Fruit fly (Drosophila melanogaster) Kc167 (cell line): ENCODE results near the gene comm.

Experiments used
- Myc ChIP-seq: fragments of >200 bp; optimal IDR thresholded peaks from 2 replicates; lab custom pipeline; 2017; ENCODE audit warnings: missing external identifiers
- Sin3A ChIP-seq: fragments of >200 bp; optimal IDR thresholded peaks from 2 replicates; lab custom pipeline; 2018; ENCODE audit warnings: missing external identifiers
- h ChIP-seq: fragments of >200 bp; optimal IDR thresholded peaks from 3 replicates; lab custom pipeline; 2018; ENCODE audit warnings: missing external identifiers
- insv ChIP-seq: fragments of >200 bp; optimal IDR thresholded peaks from 3 replicates; lab custom pipeline; 2018; ENCODE audit warnings: missing external identifiers
- psq ChIP-seq: fragments of >200 bp; optimal IDR thresholded peaks from 2 replicates; lab custom pipeline; 2017; ENCODE audit warnings: missing external identifiers
- ttk ChIP-seq: sonication (Bioruptor generic); optimal IDR thresholded peaks from 2 replicates; lab custom pipeline; 2017; ENCODE audit warnings: missing external identifiers

comm gene

DNA sequence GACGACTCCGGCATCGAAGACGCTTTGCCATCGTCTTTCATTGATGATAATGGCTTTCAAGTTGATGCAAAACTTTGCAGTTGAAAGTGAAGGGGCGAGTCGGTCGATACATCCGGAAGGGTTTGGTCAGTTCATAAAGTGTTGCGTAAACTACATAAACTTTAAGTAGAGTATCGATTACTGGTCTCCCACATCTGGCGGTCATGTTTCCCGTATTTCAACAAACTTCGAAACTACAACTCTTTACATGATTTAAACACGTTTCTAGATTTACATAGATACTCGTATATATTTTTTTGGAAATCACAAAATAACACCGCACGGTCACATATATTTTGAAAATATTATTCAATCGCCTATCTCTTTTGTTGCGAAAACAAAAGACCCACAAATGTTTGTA is 40.4 kb downstream of the comm start, which contains the start of gene CG34452:
TSS of gene CG34452 (minus strand) at position 101 of the 400 bp plus-strand sequence.
- TF ChIP-seq Myc (lab: Kevin White, UChicago), result no peak
- TF ChIP-seq psq (lab: Kevin White, UChicago), result no peak
- TF ChIP-seq h, result no peak
- TF ChIP-seq insv, result no peak
- TF ChIP-seq ttk (lab: Kevin White, UChicago), result no peak
- no peak for TF ChIP-seq Sin3A

DNA sequence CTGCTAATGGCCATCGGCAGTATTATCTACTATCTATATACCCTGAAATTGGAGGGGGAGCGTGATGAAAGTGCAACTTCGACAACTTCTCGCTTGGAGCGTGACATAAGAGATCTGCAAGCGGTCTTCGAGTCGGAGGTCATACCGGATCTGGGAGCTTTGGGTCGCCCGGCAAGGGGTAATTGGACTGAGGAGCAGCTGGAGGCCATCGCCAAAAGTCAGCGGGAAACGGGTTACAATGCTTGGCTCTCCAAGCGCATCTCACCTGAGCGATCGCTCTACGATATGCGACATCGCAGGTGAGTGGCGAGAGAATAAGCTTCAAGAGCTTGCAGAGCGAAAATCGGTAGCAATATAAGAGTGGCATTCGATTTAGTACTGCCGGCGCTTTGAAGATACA is 44.2 kb downstream of the comm start:
- TF ChIP-seq h (no peak), psq (lab: Kevin White, UChicago) (no peak), insv (no peak), ttk (lab: Kevin White, UChicago) (no peak), Sin3A (no peak), Myc (lab: Kevin White, UChicago) (no peak)

DNA sequence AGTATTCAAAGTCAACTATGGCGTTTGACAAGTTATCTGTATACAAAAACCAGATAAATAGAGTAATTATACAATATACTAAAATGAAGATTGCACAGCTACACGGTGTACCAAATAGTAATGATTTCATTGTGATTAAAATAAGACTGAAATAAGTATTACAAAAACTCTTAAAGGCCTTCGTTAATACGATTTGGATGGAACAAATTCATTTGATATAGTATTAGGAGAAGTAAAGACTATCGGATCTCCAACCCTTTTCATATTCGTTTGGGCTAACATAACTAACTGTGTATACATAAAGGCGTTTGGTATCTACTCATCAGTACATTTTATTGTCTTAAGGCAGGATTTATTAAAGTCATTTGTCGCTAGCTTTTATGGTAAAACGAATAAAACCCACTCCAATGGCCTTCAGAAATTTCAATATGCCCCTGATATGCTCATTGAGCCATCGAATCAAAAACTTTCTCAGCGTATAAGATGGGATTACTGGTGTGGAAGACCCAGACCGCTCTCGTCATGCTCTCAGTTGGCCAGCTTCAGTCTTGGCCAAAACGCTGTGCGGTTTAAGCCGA is 44.8 kb downstream of the comm start, which contains the start of the genes CG7579 and Pgant8:
TSS of gene CG7579 (minus strand) at position 101 of the 578 bp plus-strand sequence.
TSS of gene Pgant8 (plus strand) at position 528 of the 578 bp plus-strand sequence.
- TF ChIP-seq Myc (lab: Kevin White, UChicago) (no peak), Sin3A (no peak), insv (no peak), ttk (lab: Kevin White, UChicago) (no peak), h (no peak), psq (lab: Kevin White, UChicago) (no peak)

DNA sequence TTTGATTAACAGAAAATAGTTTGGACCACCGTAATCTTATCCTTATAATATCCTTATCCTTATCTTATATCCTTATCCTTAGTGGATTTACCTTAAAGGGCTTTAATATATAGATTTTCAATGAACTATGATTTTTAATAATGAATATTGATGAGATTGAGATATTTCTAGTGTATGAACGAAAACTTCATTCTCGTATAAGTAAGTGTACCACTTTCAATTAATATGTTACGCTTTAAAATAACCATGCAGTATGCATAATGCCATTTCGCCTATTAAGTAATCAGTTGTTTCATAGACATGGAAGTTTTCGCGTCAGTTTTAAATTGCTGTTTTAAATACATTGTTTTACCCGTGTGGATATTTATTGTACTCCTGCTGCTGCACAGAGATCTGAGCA is 48.8 kb downstream of the comm start, which contains the start of gene CG7304:
TSS of gene CG7304 (plus strand) at position 301 of the 400 bp plus-strand sequence.
- no peak for TF ChIP-seq h
- no peak for TF ChIP-seq Sin3A
- no peak for TF ChIP-seq insv
- no peak for TF ChIP-seq Myc (lab: Kevin White, UChicago)
- no peak for TF ChIP-seq psq (lab: Kevin White, UChicago)
- TF ChIP-seq ttk (lab: Kevin White, UChicago), result no peak

DNA sequence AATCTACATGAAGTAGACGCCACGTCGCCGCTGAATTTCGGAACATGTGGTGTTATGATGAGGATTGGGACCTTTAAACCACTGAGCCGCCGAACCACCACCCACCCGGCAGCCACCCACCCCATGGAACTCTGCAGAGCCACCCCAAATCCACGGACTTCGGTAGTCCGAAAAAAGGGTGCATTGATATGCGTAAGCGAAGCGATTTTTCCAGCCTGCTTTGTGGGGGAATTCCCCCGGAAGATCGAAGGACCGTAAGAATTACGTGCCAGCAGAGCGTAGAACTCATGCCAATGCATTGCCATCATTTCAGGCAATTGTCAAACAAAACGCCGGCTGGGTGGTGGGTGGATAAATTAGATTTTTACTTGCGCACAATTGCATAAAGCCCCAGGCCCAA is 49.9 kb downstream of the comm start:
- no peak for TF ChIP-seq insv
- no peak for TF ChIP-seq ttk (lab: Kevin White, UChicago)
- no peak for TF ChIP-seq Myc (lab: Kevin White, UChicago)
- no peak for TF ChIP-seq Sin3A
- no peak for TF ChIP-seq psq (lab: Kevin White, UChicago)
- no peak for TF ChIP-seq h

DNA sequence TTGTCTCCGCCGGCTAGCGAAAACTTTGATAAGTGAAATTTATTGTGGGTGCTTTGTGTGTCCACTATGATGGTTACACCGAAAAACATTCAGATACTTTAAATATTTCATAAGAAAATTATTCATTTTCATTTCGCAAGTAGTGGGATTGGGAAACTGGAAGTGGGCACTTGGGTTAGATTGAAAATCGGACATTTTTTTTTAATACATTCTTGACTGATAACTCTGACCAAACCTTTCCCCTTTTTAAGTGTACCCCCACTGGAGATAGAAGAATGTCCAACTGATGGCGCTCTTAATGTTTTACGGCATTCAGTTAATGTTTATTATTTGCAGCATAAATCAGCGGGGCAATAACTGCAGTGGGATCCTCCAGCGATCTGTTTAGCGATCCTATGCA is 50.6 kb downstream of the comm start:
- no peak for TF ChIP-seq insv
- no peak for TF ChIP-seq psq (lab: Kevin White, UChicago)
- TF ChIP-seq h, result no peak
- TF ChIP-seq ttk (lab: Kevin White, UChicago), result no peak
- no peak for TF ChIP-seq Sin3A
- TF ChIP-seq Myc (lab: Kevin White, UChicago), result no peak

DNA sequence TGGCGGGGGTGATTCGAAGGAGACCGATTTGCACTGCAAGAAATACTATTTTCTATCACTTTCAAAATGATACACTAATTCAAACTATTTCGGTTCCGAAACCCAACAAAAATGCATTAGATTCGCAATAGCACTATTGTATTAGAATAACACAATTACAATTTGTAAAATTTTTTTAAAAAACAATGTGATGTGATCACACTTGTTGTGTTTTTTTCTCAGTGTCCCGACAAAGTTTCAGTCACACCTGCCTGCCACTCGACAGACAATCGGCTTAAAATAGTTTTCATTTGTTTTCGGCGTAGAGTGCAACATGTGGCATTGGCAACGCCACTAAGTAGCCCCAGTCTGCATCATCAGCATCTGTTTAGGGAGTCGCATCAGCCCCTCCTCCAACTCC is 53.1 kb downstream of the comm start:
- TF ChIP-seq Myc (lab: Kevin White, UChicago), result no peak
- no peak for TF ChIP-seq psq (lab: Kevin White, UChicago)
- no peak for TF ChIP-seq ttk (lab: Kevin White, UChicago)
- TF ChIP-seq Sin3A, result no peak
- TF ChIP-seq h, result no peak
- no peak for TF ChIP-seq insv

DNA sequence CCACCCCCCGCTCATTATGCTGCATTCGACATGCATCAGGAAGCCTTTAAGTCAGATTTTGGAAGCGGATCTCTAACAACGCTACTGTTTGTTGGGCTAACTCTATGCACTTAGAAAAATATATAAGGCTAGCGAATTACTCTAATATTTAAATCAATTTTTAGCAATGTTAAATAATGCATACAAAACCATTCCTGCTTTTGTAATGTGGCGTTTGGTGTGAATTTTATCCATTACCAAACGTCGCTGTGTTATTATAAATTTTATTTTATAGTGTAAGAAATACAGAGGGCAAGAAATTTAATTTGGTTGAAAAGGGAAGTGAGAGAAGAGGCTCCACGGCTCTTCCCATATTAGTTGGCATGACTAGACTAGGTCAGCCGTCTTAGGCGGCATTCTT is 55.4 kb downstream of the comm start:
- no peak for TF ChIP-seq Sin3A
- TF ChIP-seq Myc (lab: Kevin White, UChicago), result no peak
- TF ChIP-seq psq (lab: Kevin White, UChicago), result no peak
- TF ChIP-seq h, result no peak
- no peak for TF ChIP-seq insv
